5 worm cellular contexts compared by ENCODE assay signal in genomic region chrX:16724954-16725353, ce11.
TF ChIP-seq lines count a peak whose summit lies in the region.

No protein-coding gene starts in this region.

TF ChIP-seq in whole organism, L1 larva, 84 proteins besides CTCF, POLR2A, EP300 and RAD21:
- TF ChIP-seq mdl-1 (tag; optimal IDR thresholded peaks at IDR 0.05; lab: Kevin White, UChicago) (peak in 1 of 2 experiments; percentile 45), unc-130 (tag; optimal IDR thresholded peaks at IDR 0.05; lab: Kevin White, UChicago) (peak; percentile 1), ceh-88 (GFP tag; IDR thresholded peaks at IDR 0.05; lab: Robert Waterston, UW) (no peak), snu-23 (GFP tag; optimal IDR thresholded peaks at IDR 0.05; lab: Kevin White, UChicago) (peak; percentile 13), tbx-2 (tag; optimal IDR thresholded peaks at IDR 0.05; lab: Kevin White, UChicago) (peak; percentile 17), blmp-1 (tag; optimal IDR thresholded peaks at IDR 0.05; lab: Kevin White, UChicago) (peak; percentile 73), sup-37 (GFP tag; optimal IDR thresholded peaks at IDR 0.05; lab: Kevin White, UChicago) (no peak), nhr-20 (tag; optimal IDR thresholded peaks at IDR 0.05; lab: Kevin White, UChicago) (peak; percentile 49), nhr-85 (tag; lab: Kevin White, UChicago) (peak; percentile 69), nhr-71 (tag; optimal IDR thresholded peaks at IDR 0.05; lab: Kevin White, UChicago) (peak; percentile 53), ces-1 (GFP tag; optimal IDR thresholded peaks at IDR 0.05; lab: Kevin White, UChicago) (no peak), lin-14 (GFP tag; optimal IDR thresholded peaks at IDR 0.05; lab: Kevin White, UChicago) (peak; percentile 73), elt-3 (tag; optimal IDR thresholded peaks at IDR 0.05; lab: Kevin White, UChicago) (peak in 2 of 6 experiments; percentile 28 to 74), lin-35 (GFP tag; optimal IDR thresholded peaks at IDR 0.05; lab: Kevin White, UChicago) (peak in 1 of 2 experiments; percentile 46)
TF ChIP-seq in whole organism, L1 larva: peak in this region for 11.

TF ChIP-seq in whole organism, L2 larva, 48 proteins besides CTCF, POLR2A, EP300 and RAD21:
- TF ChIP-seq ztf-1 (GFP tag; conservative IDR thresholded peaks at IDR 0.05; lab: Robert Waterston, UW) = no peak
- peak; percentile 43 for TF ChIP-seq sma-9 (GFP tag; optimal IDR thresholded peaks at IDR 0.05; lab: Kevin White, UChicago)
- TF ChIP-seq sma-9 (tag; optimal IDR thresholded peaks at IDR 0.05; lab: Kevin White, UChicago) = no peak
- no peak for TF ChIP-seq ceh-16 (tag; optimal IDR thresholded peaks at IDR 0.05; lab: Kevin White, UChicago)
- TF ChIP-seq nhr-21 (tag; optimal IDR thresholded peaks at IDR 0.05; lab: Kevin White, UChicago) = peak; percentile 47
- peak; percentile 39 for TF ChIP-seq sma-3 (GFP tag; optimal IDR thresholded peaks at IDR 0.05; lab: Kevin White, UChicago)
- TF ChIP-seq nhr-11 (tag; optimal IDR thresholded peaks at IDR 0.05; lab: Kevin White, UChicago) = no peak
- no peak for TF ChIP-seq nhr-6 (tag; optimal IDR thresholded peaks at IDR 0.05; lab: Kevin White, UChicago)
- TF ChIP-seq fos-1 (tag; optimal IDR thresholded peaks at IDR 0.05; lab: Kevin White, UChicago) = peak; percentile 24
TF ChIP-seq in whole organism, L2 larva: peak in this region for 4.

TF ChIP-seq in whole organism, L3 larva, 47 proteins besides CTCF, POLR2A, EP300 and RAD21:
- TF ChIP-seq elt-1 (tag; optimal IDR thresholded peaks at IDR 0.05; lab: Kevin White, UChicago) = no peak
- TF ChIP-seq ceh-28 (tag; optimal IDR thresholded peaks at IDR 0.05; lab: Kevin White, UChicago) = no peak
- no peak for TF ChIP-seq nhr-76 (tag; optimal IDR thresholded peaks at IDR 0.05; lab: Kevin White, UChicago)
- no peak for TF ChIP-seq elt-3 (tag; optimal IDR thresholded peaks at IDR 0.05; lab: Kevin White, UChicago)
- peak; percentile 29 for TF ChIP-seq nhr-43 (tag; optimal IDR thresholded peaks at IDR 0.05; lab: Kevin White, UChicago; ENCODE audit: poor library complexity, severe bottlenecking)
- TF ChIP-seq snpc-4 (tag; optimal IDR thresholded peaks at IDR 0.05; lab: Kevin White, UChicago) = peak; percentile 6
- peak; percentile 66 for TF ChIP-seq elt-2 (tag; optimal IDR thresholded peaks at IDR 0.05; lab: Kevin White, UChicago)
- TF ChIP-seq pha-4 (tag; optimal IDR thresholded peaks at IDR 0.05; lab: Kevin White, UChicago) = peak; percentile 38

TF ChIP-seq in whole organism, L4 larva, 104 proteins besides CTCF, POLR2A, EP300 and RAD21 (continues in another document):
- TF ChIP-seq mdt-29 (GFP tag; IDR thresholded peaks at IDR 0.05; lab: Robert Waterston, UW) (no peak), mxl-3 (GFP tag; optimal IDR thresholded peaks at IDR 0.05; lab: Kevin White, UChicago) (peak; percentile 70), daf-19 (GFP tag; conservative IDR thresholded peaks at IDR 0.05; lab: Robert Waterston, UW) (no peak), dpl-1 (GFP tag; optimal IDR thresholded peaks at IDR 0.05; lab: Kevin White, UChicago) (no peak), egl-27 (tag; optimal IDR thresholded peaks at IDR 0.05; lab: Kevin White, UChicago) (no peak), ZK546.5 (tag; optimal IDR thresholded peaks at IDR 0.05; lab: Kevin White, UChicago) (no peak), dmd-9 (GFP tag; IDR thresholded peaks at IDR 0.05; lab: Robert Waterston, UW) (no peak), nhr-76 (tag; optimal IDR thresholded peaks at IDR 0.05; lab: Kevin White, UChicago) (peak; percentile 49), dve-1 (tag; optimal IDR thresholded peaks at IDR 0.05; lab: Kevin White, UChicago; ENCODE audit: insufficient read depth) (peak; percentile 88), lin-13 (GFP tag; optimal IDR thresholded peaks at IDR 0.05; lab: Kevin White, UChicago) (no peak), jun-1 (tag; optimal IDR thresholded peaks at IDR 0.05; lab: Kevin White, UChicago) (no peak), nhr-41 (GFP tag; IDR thresholded peaks at IDR 0.05; lab: Robert Waterston, UW) (no peak), attf-4 (tag; optimal IDR thresholded peaks at IDR 0.05; lab: Kevin White, UChicago) (no peak), Y105C5A.15 (GFP tag; IDR thresholded peaks at IDR 0.05; lab: Robert Waterston, UW) (no peak), sdz-12 (GFP tag; optimal IDR thresholded peaks at IDR 0.05; lab: Kevin White, UChicago) (no peak), snpc-4 (tag; optimal IDR thresholded peaks at IDR 0.05; lab: Kevin White, UChicago) (no peak), unc-62 (GFP tag; optimal IDR thresholded peaks at IDR 0.05 in 1 of 2; lab: Kevin White, UChicago) (peak in 1 of 2 experiments; percentile 98), unc-62 (tag; optimal IDR thresholded peaks at IDR 0.05; lab: Kevin White, UChicago) (no peak), Y48G9A.11 (GFP tag; IDR thresholded peaks at IDR 0.05; lab: Robert Waterston, UW) (no peak), ceh-20 (GFP tag; IDR thresholded peaks at IDR 0.05; lab: Robert Waterston, UW) (peak; percentile 61), ama-1 (optimal IDR thresholded peaks at IDR 0.05; lab: Kevin White, UChicago) (no peak), zip-2 (tag; optimal IDR thresholded peaks at IDR 0.05; lab: Kevin White, UChicago) (no peak), daf-16 (GFP tag; optimal IDR thresholded peaks at IDR 0.05; lab: Kevin White, UChicago) (no peak), daf-16 (tag; optimal IDR thresholded peaks at IDR 0.05; lab: Kevin White, UChicago) (peak; percentile 71), dmd-6 (GFP tag; IDR thresholded peaks at IDR 0.05; lab: Robert Waterston, UW) (peak; percentile 97), Y5F2A.4 (GFP tag; optimal IDR thresholded peaks at IDR 0.05; lab: Kevin White, UChicago) (no peak), nhr-6 (tag; optimal IDR thresholded peaks at IDR 0.05; lab: Kevin White, UChicago) (no peak), zip-11 (GFP tag; IDR thresholded peaks at IDR 0.05; lab: Robert Waterston, UW) (no peak), nhr-77 (tag; optimal IDR thresholded peaks at IDR 0.05; lab: Kevin White, UChicago) (peak; percentile 25), pqm-1 (tag; optimal IDR thresholded peaks at IDR 0.05; lab: Kevin White, UChicago) (no peak), aly-2 (tag; optimal IDR thresholded peaks at IDR 0.05; lab: Kevin White, UChicago) (no peak), spr-1 (tag; optimal IDR thresholded peaks at IDR 0.05; lab: Kevin White, UChicago) (no peak), spr-3 (GFP tag; optimal IDR thresholded peaks at IDR 0.05; lab: Kevin White, UChicago) (no peak), gei-8 (GFP tag; optimal IDR thresholded peaks at IDR 0.05; lab: Kevin White, UChicago) (peak; percentile 52)

TF ChIP-seq in whole organism, young adult, 124 proteins besides CTCF, POLR2A, EP300 and RAD21:
- TF ChIP-seq tlf-1 (GFP tag; optimal IDR thresholded peaks at IDR 0.05; lab: Kevin White, UChicago) = peak; percentile 32
- TF ChIP-seq unc-62 (GFP tag; optimal IDR thresholded peaks at IDR 0.05; lab: Kevin White, UChicago) = peak; percentile 66
- no peak for TF ChIP-seq F57C9.4 (tag; optimal IDR thresholded peaks at IDR 0.05; lab: Kevin White, UChicago)
- TF ChIP-seq dox-1 (GFP tag; IDR thresholded peaks at IDR 0.05; lab: Robert Waterston, UW) = peak; percentile 62; the same call in 1 of the 2 replicates
- TF ChIP-seq atf-7 (tag; optimal IDR thresholded peaks at IDR 0.05; lab: Kevin White, UChicago) = peak; percentile 13
- no peak for TF ChIP-seq snpc-4 (GFP tag; optimal IDR thresholded peaks at IDR 0.05; lab: Kevin White, UChicago)
- peak in 2 of 4 experiments; percentile 44 to 59 for TF ChIP-seq snpc-4 (tag; optimal IDR thresholded peaks at IDR 0.05; lab: Kevin White, UChicago)
- peak; percentile 41 for TF ChIP-seq ets-4 (GFP tag; optimal IDR thresholded peaks at IDR 0.05; lab: Kevin White, UChicago)
- TF ChIP-seq ZK185.1 (tag; optimal IDR thresholded peaks at IDR 0.05; lab: Kevin White, UChicago; ENCODE audit: poor library complexity, severe bottlenecking) = no peak
- peak; percentile 44 for TF ChIP-seq attf-5 (GFP tag; optimal IDR thresholded peaks at IDR 0.05; lab: Kevin White, UChicago)
- TF ChIP-seq somi-1 (GFP tag; optimal IDR thresholded peaks at IDR 0.05; lab: Kevin White, UChicago) = peak; percentile 77
- TF ChIP-seq nhr-80 (tag; optimal IDR thresholded peaks at IDR 0.05; lab: Kevin White, UChicago) = peak; percentile 95
- TF ChIP-seq let-607 (tag; optimal IDR thresholded peaks at IDR 0.05; lab: Kevin White, UChicago) = peak; percentile 1 to 69
- no peak for TF ChIP-seq hsf-1 (GFP tag; IDR thresholded peaks at IDR 0.05; lab: Robert Waterston, UW)
- peak; percentile 61 for TF ChIP-seq ztf-22 (GFP tag; optimal IDR thresholded peaks at IDR 0.05; lab: Kevin White, UChicago)
- TF ChIP-seq nhr-27 (tag; optimal IDR thresholded peaks at IDR 0.05; lab: Kevin White, UChicago) = no peak
- TF ChIP-seq K12H6.12 (tag; optimal IDR thresholded peaks at IDR 0.05; lab: Kevin White, UChicago) = no peak
- no peak for TF ChIP-seq Y79H2A.3 (GFP tag; conservative IDR thresholded peaks at IDR 0.05; lab: Robert Waterston, UW)
- no peak for TF ChIP-seq hlh-26 (GFP tag; conservative IDR thresholded peaks at IDR 0.05; lab: Robert Waterston, UW)
- TF ChIP-seq ztf-26 (tag; optimal IDR thresholded peaks at IDR 0.05; lab: Kevin White, UChicago) = peak; percentile 47
- peak; percentile 69; the same call in 1 of the 2 replicates for TF ChIP-seq lir-1 (GFP tag; conservative IDR thresholded peaks at IDR 0.05; lab: Robert Waterston, UW)
- TF ChIP-seq ztf-18 (tag; optimal IDR thresholded peaks at IDR 0.05; lab: Kevin White, UChicago) = no peak
- peak; percentile 47 for TF ChIP-seq F23B12.7 (tag; optimal IDR thresholded peaks at IDR 0.05; lab: Kevin White, UChicago; ENCODE audit: insufficient read depth)
- peak; percentile 72 for TF ChIP-seq lin-40 (tag; optimal IDR thresholded peaks at IDR 0.05; lab: Kevin White, UChicago)
- TF ChIP-seq K11D2.4 (GFP tag; IDR thresholded peaks at IDR 0.05; lab: Robert Waterston, UW) = 0 out of 2 replicates have a peak, but pooled peaks have one; percentile 29
- peak; percentile 14 for TF ChIP-seq madf-10 (tag; optimal IDR thresholded peaks at IDR 0.05; lab: Kevin White, UChicago)
- TF ChIP-seq tbp1 (GFP tag; optimal IDR thresholded peaks at IDR 0.05; lab: Kevin White, UChicago) = peak; percentile 51
- peak; percentile 17 for TF ChIP-seq nhr-90 (tag; optimal IDR thresholded peaks at IDR 0.05; lab: Kevin White, UChicago)
- peak; percentile 12; the same call in 1 of the 2 replicates for TF ChIP-seq cebp-1 (GFP tag; IDR thresholded peaks at IDR 0.05; lab: Robert Waterston, UW)
- peak; percentile 4 for TF ChIP-seq cebp-1 (tag; optimal IDR thresholded peaks at IDR 0.05; lab: Kevin White, UChicago)
- TF ChIP-seq madf-8 (GFP tag; conservative IDR thresholded peaks at IDR 0.05; lab: Robert Waterston, UW) = no peak
